Worm (Caenorhabditis elegans) whole organism, young adult: Measurements from ENCODE around the gene srbc-83.

ENCODE experiments used
- C06A6.2 ChIP-seq: fragments of 200-800 bp; sonication (Bioruptor generic); conservative IDR thresholded peaks from 2 replicates; pipeline ENCODE4 v1.3.6; 2022; ENCODE audit warnings: missing genetic modification characterization, missing compliant biosample characterization
- F23B12.7 ChIP-seq: sonication (generic microtip); optimal IDR thresholded peaks from 2 replicates; lab custom pipeline; 2017; ENCODE audit warnings: missing genetic modification characterization, mild to moderate bottlenecking, missing compliant biosample characterization, antibody characterized with exemption, moderate library complexity; ENCODE audit not compliant: insufficient read depth
- F49E8.2 ChIP-seq: sonication (generic microtip); optimal IDR thresholded peaks from 3 replicates; lab custom pipeline; 2017; ENCODE audit warnings: missing genetic modification characterization, mild to moderate bottlenecking, missing compliant biosample characterization, antibody characterized with exemption, moderate library complexity; ENCODE audit not compliant: insufficient read depth
- F55B11.4 ChIP-seq: sonication (generic microtip); optimal IDR thresholded peaks from 2 replicates; lab custom pipeline; 2016; ENCODE audit warnings: missing compliant biosample characterization, missing genetic modification characterization, borderline replicate concordance; ENCODE audit not compliant: insufficient read depth
- K12H6.12 ChIP-seq: fragments of 200-800 bp; sonication (Bioruptor generic); optimal IDR thresholded peaks from 2 replicates; lab custom pipeline; 2018; ENCODE audit warnings: mild to moderate bottlenecking, missing genetic modification characterization, missing compliant biosample characterization
- T26A5.8 ChIP-seq: sonication (generic microtip); optimal IDR thresholded peaks from 2 replicates; lab custom pipeline; 2016; ENCODE audit warnings: missing genetic modification characterization, missing compliant biosample characterization
- akir-1 ChIP-seq: fragments of 200-800 bp; sonication (Bioruptor generic); optimal IDR thresholded peaks from 2 replicates; lab custom pipeline; 2018; ENCODE audit warnings: mild to moderate bottlenecking, missing genetic modification characterization, moderate library complexity, missing compliant biosample characterization
- aptf-2 ChIP-seq: fragments of 200-800 bp; sonication (Bioruptor generic); conservative IDR thresholded peaks from 2 replicates; pipeline ENCODE4 v1.3.6; 2022; ENCODE audit warnings: missing genetic modification reagents, missing genetic modification characterization, missing compliant biosample characterization
- aptf-3 ChIP-seq: fragments of 200-800 bp; sonication (Bioruptor generic); IDR thresholded peaks from 2 replicates; pipeline ENCODE4 v1.3.6; 2022; ENCODE audit warnings: missing genetic modification characterization, missing compliant biosample characterization
- atf-7 ChIP-seq: sonication (generic microtip); optimal IDR thresholded peaks from 2 replicates; lab custom pipeline; 2017; ENCODE audit warnings: mild to moderate bottlenecking, missing genetic modification characterization, missing compliant biosample characterization
- athp-1 ChIP-seq: sonication (generic microtip); optimal IDR thresholded peaks from 2 replicates; lab custom pipeline; 2017; ENCODE audit warnings: mild to moderate bottlenecking, missing genetic modification characterization, missing compliant biosample characterization
- attf-5 ChIP-seq: fragments of 200-800 bp; sonication (Bioruptor generic); optimal IDR thresholded peaks from 2 replicates; lab custom pipeline; 2018; ENCODE audit warnings: mild to moderate bottlenecking, missing genetic modification characterization, missing compliant biosample characterization
- bed-2 ChIP-seq: fragments of 200-800 bp; sonication (Bioruptor generic); IDR thresholded peaks from 2 replicates; pipeline ENCODE4 v1.3.6; 2022; ENCODE audit warnings: missing genetic modification reagents, missing genetic modification characterization, missing compliant biosample characterization
- ccch-3 ChIP-seq: fragments of 200-800 bp; sonication (Bioruptor generic); optimal IDR thresholded peaks from 2 replicates; lab custom pipeline; 2018; ENCODE audit warnings: mild to moderate bottlenecking, missing genetic modification characterization, missing compliant biosample characterization
- ceh-27 ChIP-seq: fragments of 200-800 bp; sonication (Bioruptor generic); optimal IDR thresholded peaks from 2 replicates; lab custom pipeline; 2018; ENCODE audit warnings: mild to moderate bottlenecking, missing genetic modification characterization, moderate library complexity, missing compliant biosample characterization
- ceh-40 ChIP-seq: fragments of 200-800 bp; sonication (Bioruptor generic); IDR thresholded peaks from 2 replicates; pipeline ENCODE4 v1.3.6; 2022; ENCODE audit warnings: missing genetic modification characterization, missing compliant biosample characterization
- dpff-1 ChIP-seq: sonication (generic microtip); optimal IDR thresholded peaks from 2 replicates; lab custom pipeline; 2017; ENCODE audit warnings: mild to moderate bottlenecking, missing genetic modification characterization, missing compliant biosample characterization
- efl-1 ChIP-seq: fragments of 150-350 bp; optimal IDR thresholded peaks from 2 replicates; lab custom pipeline; 2014; ENCODE audit warnings: missing biosample characterization, missing genetic modification reagents, missing genetic modification characterization
- egl-18 ChIP-seq: fragments of 200-800 bp; sonication (Bioruptor generic); IDR thresholded peaks from 2 replicates; pipeline ENCODE4 v1.3.6; 2022; ENCODE audit warnings: missing genetic modification reagents, missing genetic modification characterization, missing compliant biosample characterization
- egrh-3 ChIP-seq: fragments of 200-800 bp; sonication (Bioruptor generic); IDR thresholded peaks from 2 replicates; pipeline ENCODE4 v1.3.6; 2022; ENCODE audit warnings: missing genetic modification reagents, missing genetic modification characterization, missing compliant biosample characterization
- ekl-4 ChIP-seq: fragments of 200-800 bp; sonication (Bioruptor generic); IDR thresholded peaks from 2 replicates; pipeline ENCODE4 v1.3.6; 2022; ENCODE audit warnings: missing genetic modification reagents, missing genetic modification characterization, missing compliant biosample characterization
- him-1 ChIP-seq: sonication (generic microtip); optimal IDR thresholded peaks from 2 replicates; lab custom pipeline; 2016; ENCODE audit warnings: missing genotype, missing genetic modification reagents, missing genetic modification characterization, missing compliant biosample characterization
- hlh-12 ChIP-seq: sonication (generic microtip); optimal IDR thresholded peaks from 2 replicates; lab custom pipeline; 2016; ENCODE audit warnings: missing genetic modification characterization, missing compliant biosample characterization
- hsf-1 ChIP-seq: fragments of 200-800 bp; sonication (Bioruptor generic); IDR thresholded peaks from 2 replicates; pipeline ENCODE4 v1.3.6; 2022; ENCODE audit warnings: missing genetic modification reagents, missing genetic modification characterization, missing compliant biosample characterization
- let-526 ChIP-seq: fragments of 200-800 bp; sonication (Bioruptor generic); IDR thresholded peaks from 2 replicates; pipeline ENCODE4 v1.3.6; 2022; ENCODE audit warnings: missing genetic modification reagents, missing genetic modification characterization, missing compliant biosample characterization
- lsl-1 ChIP-seq: fragments of 200-800 bp; sonication (Bioruptor generic); optimal IDR thresholded peaks from 2 replicates; lab custom pipeline; 2018; ENCODE audit warnings: mild to moderate bottlenecking, missing genetic modification characterization, moderate library complexity, missing compliant biosample characterization
- lsy-27 ChIP-seq: sonication (generic microtip); optimal IDR thresholded peaks from 2 replicates; lab custom pipeline; 2017; ENCODE audit warnings: missing genetic modification characterization, mild to moderate bottlenecking, missing compliant biosample characterization, antibody characterized with exemption, missing genotype, borderline replicate concordance; ENCODE audit not compliant: insufficient read depth
- madf-3 ChIP-seq: fragments of 200-800 bp; sonication (Bioruptor generic); IDR thresholded peaks from 2 replicates; pipeline ENCODE4 v1.3.6; 2022; ENCODE audit warnings: missing genetic modification reagents, missing genetic modification characterization, missing compliant biosample characterization
- madf-8 ChIP-seq: fragments of 200-800 bp; sonication (Bioruptor generic); conservative IDR thresholded peaks from 2 replicates; pipeline ENCODE4 v1.3.6; 2022; ENCODE audit warnings: missing genetic modification reagents, missing genetic modification characterization, missing compliant biosample characterization
- mel-28 ChIP-seq: sonication (generic microtip); optimal IDR thresholded peaks from 2 replicates; lab custom pipeline; 2016; ENCODE audit warnings: borderline replicate concordance, mild to moderate bottlenecking, missing genetic modification characterization, missing compliant biosample characterization
- nfya-2 ChIP-seq: fragments of 200-800 bp; sonication (Bioruptor generic); IDR thresholded peaks from 2 replicates; pipeline ENCODE4 v1.3.6; 2022; ENCODE audit warnings: missing genetic modification reagents, missing genetic modification characterization, missing compliant biosample characterization
- nhr-120 ChIP-seq: fragments of 200-800 bp; sonication (Bioruptor generic); IDR thresholded peaks from 2 replicates; pipeline ENCODE4 v1.3.6; 2022; ENCODE audit warnings: missing genetic modification characterization, missing compliant biosample characterization
- rpc-1 ChIP-seq, 2 experiments: fragments of 150-350 bp in 1 of 2; sonication (generic microtip) in 1 of 2; optimal IDR thresholded peaks; 2 replicates each; lab custom pipeline; 2014 to 2018; ENCODE audit warnings: missing biosample characterization in 1 of 2, missing genetic modification characterization in 1 of 2, missing genetic modification reagents in 1 of 2, missing genotype in 1 of 2
- sdz-38 ChIP-seq: sonication (generic microtip); optimal IDR thresholded peaks from 2 replicates; lab custom pipeline; 2016; ENCODE audit warnings: missing genotype, missing genetic modification characterization, missing compliant biosample characterization
- snpc-1.3 ChIP-seq: sonication (generic microtip); optimal IDR thresholded peaks from 2 replicates; lab custom pipeline; 2017; ENCODE audit warnings: missing genetic modification characterization, mild to moderate bottlenecking, missing compliant biosample characterization, antibody characterized with exemption, moderate library complexity, missing genotype, missing genetic modification reagents; ENCODE audit not compliant: insufficient read depth
- snpc-3.4 ChIP-seq: sonication (generic microtip); optimal IDR thresholded peaks from 2 replicates; lab custom pipeline; 2017; ENCODE audit warnings: missing genetic modification characterization, mild to moderate bottlenecking, missing compliant biosample characterization, antibody characterized with exemption, moderate library complexity, missing genotype, missing genetic modification reagents
- tlf-1 ChIP-seq: fragments of 200-800 bp; sonication (Bioruptor generic); optimal IDR thresholded peaks from 2 replicates; lab custom pipeline; 2018; ENCODE audit warnings: mild to moderate bottlenecking, missing genetic modification characterization, missing compliant biosample characterization
- unc-130 ChIP-seq: sonication (generic microtip); optimal IDR thresholded peaks from 2 replicates; lab custom pipeline; 2016; ENCODE audit warnings: missing genetic modification reagents, missing genetic modification characterization, missing compliant biosample characterization
- unc-62 ChIP-seq: fragments of 150-350 bp; optimal IDR thresholded peaks from 2 replicates; lab custom pipeline; 2014; ENCODE audit warnings: missing biosample characterization, missing genetic modification reagents, missing genetic modification characterization
- ztf-25 ChIP-seq: fragments of 200-800 bp; sonication (Bioruptor generic); IDR thresholded peaks from 2 replicates; pipeline ENCODE4 v1.3.6; 2022; ENCODE audit warnings: missing genetic modification reagents, missing genetic modification characterization, missing compliant biosample characterization
- ztf-28 ChIP-seq: fragments of 200-800 bp; sonication (Bioruptor generic); IDR thresholded peaks from 2 replicates; pipeline ENCODE4 v1.3.6; 2022; ENCODE audit warnings: missing genetic modification reagents, missing genetic modification characterization, missing compliant biosample characterization
- ztf-3 ChIP-seq: fragments of 200-800 bp; sonication (Bioruptor generic); optimal IDR thresholded peaks from 2 replicates; lab custom pipeline; 2018; ENCODE audit warnings: mild to moderate bottlenecking, missing genetic modification characterization, missing compliant biosample characterization

srbc-83 gene

ce11 chrV:16317244-16317643 lies 20.1 kb downstream of the srbc-83 start, which contains the start of gene srh-180:
Gene srh-180, plus strand, starts transcription at chrV:16317544.
- TF ChIP-seq ztf-28 (GFP tag; lab: Robert Waterston, UW) (no peak), ekl-4 (GFP tag; lab: Robert Waterston, UW) (no peak), K12H6.12 (tag; lab: Kevin White, UChicago) (no peak), tlf-1 (GFP tag; lab: Kevin White, UChicago) (no peak), dpff-1 (no peak), egl-18 (GFP tag; lab: Robert Waterston, UW) (no peak), him-1 (tag; lab: Kevin White, UChicago) (no peak), T26A5.8 (tag; lab: Kevin White, UChicago) (no peak), unc-62 (no peak), rpc-1 (optimal IDR thresholded peaks at IDR 0.05; lab: Kevin White, UChicago) (no peak), rpc-1 (tag; optimal IDR thresholded peaks at IDR 0.05; lab: Kevin White, UChicago) (no peak)

ce11 chrV:16322155-16322554 lies 25.0 kb downstream of the srbc-83 start:
- no peak for TF ChIP-seq unc-62
- TF ChIP-seq atf-7 (tag; lab: Kevin White, UChicago), result no peak
- TF ChIP-seq hsf-1 (GFP tag; lab: Robert Waterston, UW), result peak; percentile 91
- TF ChIP-seq egrh-3, result no peak
- TF ChIP-seq, all 124 proteins: peak for 1

ce11 chrV:16328849-16329248 lies 31.7 kb downstream of the srbc-83 start, which contains the start of gene F57G8.7:
Gene F57G8.7, plus strand, starts transcription at chrV:16329149.
- no peak for TF ChIP-seq ceh-27 (GFP tag; lab: Kevin White, UChicago)
- TF ChIP-seq rpc-1 (optimal IDR thresholded peaks at IDR 0.05; lab: Kevin White, UChicago), result no peak
- no peak for TF ChIP-seq rpc-1 (tag; optimal IDR thresholded peaks at IDR 0.05; lab: Kevin White, UChicago)
- TF ChIP-seq nhr-120, result no peak
- TF ChIP-seq C06A6.2 (GFP tag; lab: Robert Waterston, UW), result no peak
- TF ChIP-seq snpc-3.4 (tag; lab: Kevin White, UChicago), result no peak
- TF ChIP-seq him-1 (tag; lab: Kevin White, UChicago), result no peak
- TF ChIP-seq unc-130, result no peak
- no peak for TF ChIP-seq let-526
- no peak for TF ChIP-seq lsy-27 (tag; lab: Kevin White, UChicago)
- no peak for TF ChIP-seq madf-3 (GFP tag; lab: Robert Waterston, UW)
- TF ChIP-seq hlh-12, result no peak
- no peak for TF ChIP-seq snpc-1.3 (tag; lab: Kevin White, UChicago)
- TF ChIP-seq ztf-25 (GFP tag; lab: Robert Waterston, UW), result no peak

- TF ChIP-seq ceh-40 (GFP tag; lab: Robert Waterston, UW) (no peak), nfya-2 (GFP tag; lab: Robert Waterston, UW) (no peak), lsl-1 (GFP tag; lab: Kevin White, UChicago) (no peak), madf-8 (GFP tag; lab: Robert Waterston, UW) (no peak), ccch-3 (GFP tag; lab: Kevin White, UChicago) (no peak), ztf-3 (GFP tag; lab: Kevin White, UChicago) (no peak), akir-1 (GFP tag; lab: Kevin White, UChicago) (no peak), let-526 (no peak), mel-28 (no peak), athp-1 (tag; lab: Kevin White, UChicago) (no peak), F55B11.4 (tag; lab: Kevin White, UChicago) (no peak), aptf-2 (GFP tag; lab: Robert Waterston, UW) (no peak), efl-1 (GFP tag; lab: Kevin White, UChicago) (no peak), attf-5 (GFP tag; lab: Kevin White, UChicago) (no peak), bed-2 (GFP tag; lab: Robert Waterston, UW) (no peak), sdz-38 (tag; lab: Kevin White, UChicago) (no peak), F49E8.2 (no peak), F23B12.7 (tag; lab: Kevin White, UChicago) (no peak), aptf-3 (no peak)
Measured at ce11 chrV:16333412-16333811, 36.2 kb downstream of the srbc-83 start, which contains the start of gene srh-167. Gene srh-167, plus strand, starts transcription at chrV:16333712.
